Fruit fly (Drosophila melanogaster): Measurements from ENCODE around the gene MED24.

Gene MED24

DNA sequence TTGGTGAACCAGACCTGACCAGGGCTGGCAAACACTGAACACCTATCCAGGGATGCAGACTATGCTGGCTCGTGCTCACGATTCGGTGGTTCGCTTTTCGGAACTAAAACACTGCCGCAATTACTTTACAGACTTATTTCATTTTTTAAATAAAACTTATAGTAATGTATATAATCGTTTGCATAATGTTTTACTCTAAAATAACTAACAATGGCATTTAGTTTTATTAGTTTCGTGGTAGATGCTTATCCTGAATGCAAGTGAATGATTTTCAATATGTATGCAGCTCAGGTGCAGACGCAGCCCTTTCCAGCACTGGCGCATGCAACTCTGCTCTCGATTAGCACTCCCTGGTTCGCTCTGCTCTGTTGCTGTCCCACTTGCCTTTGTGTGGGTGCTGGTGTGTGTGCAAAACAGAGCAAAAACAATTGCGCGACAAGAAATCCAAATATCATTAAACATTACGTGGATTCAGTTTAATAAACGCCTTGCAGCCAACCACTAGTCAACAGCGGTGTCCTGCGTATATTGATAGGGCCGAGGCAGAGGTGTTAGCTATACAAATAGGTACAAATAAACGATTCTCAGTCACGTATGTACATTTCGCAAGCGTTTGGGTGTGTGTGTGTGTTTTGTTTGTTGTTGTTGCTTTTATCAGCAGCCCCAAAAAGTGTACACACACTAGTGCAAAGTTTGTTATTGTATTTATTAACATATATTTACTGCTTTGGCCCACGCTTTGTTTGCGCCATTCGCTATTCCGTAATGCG, 4.3 kb upstream of the MED24 start, which contains the start of the genes ERR and Atg18a (continued):
- no peak for TF ChIP-seq pros (GFP tag; optimal IDR thresholded peaks at IDR 0.05)
- TF ChIP-seq Hr51 (GFP tag; optimal IDR thresholded peaks at IDR 0.05): peak; percentile 72 to 79
- no peak for TF ChIP-seq fd102C (GFP tag; optimal IDR thresholded peaks at IDR 0.05)
- TF ChIP-seq HLH3B (GFP tag; IDR thresholded peaks at IDR 0.05): peak; percentile 80
- TF ChIP-seq CG9932 (GFP tag; IDR thresholded peaks at IDR 0.05): peak; percentile 97
- TF ChIP-seq chn (GFP tag; optimal IDR thresholded peaks at IDR 0.05): peak; percentile 87
- TF ChIP-seq HLHmδ (GFP tag; optimal IDR thresholded peaks at IDR 0.05): no peak
- TF ChIP-seq CG1603 (tag; optimal IDR thresholded peaks at IDR 0.05): peak; percentile 72
- peak; percentile 70 for TF ChIP-seq CG13287 (GFP tag; IDR thresholded peaks at IDR 0.05; ENCODE audit: partially characterized antibody)
- TF ChIP-seq Stat92E (GFP tag; optimal IDR thresholded peaks at IDR 0.05): peak in 1 of 3 experiments; percentile 7
- peak; percentile 25 for TF ChIP-seq CG12236 (GFP tag; optimal IDR thresholded peaks at IDR 0.05)
- peak; percentile 88 for TF ChIP-seq pzg (GFP tag; optimal IDR thresholded peaks at IDR 0.05)
- TF ChIP-seq Lhr (GFP tag; optimal IDR thresholded peaks at IDR 0.05): peak; percentile 82
- no peak for TF ChIP-seq ash1 (GFP tag; optimal IDR thresholded peaks at IDR 0.05)
- no peak for TF ChIP-seq CkIIα-i1 (GFP tag; IDR thresholded peaks at IDR 0.05)
- peak in 1 of 2 experiments; percentile 90 for TF ChIP-seq tll (GFP tag; optimal IDR thresholded peaks at IDR 0.05)
- TF ChIP-seq CoRest (tag; optimal IDR thresholded peaks at IDR 0.05): peak; percentile 92
- TF ChIP-seq her (GFP tag; optimal IDR thresholded peaks at IDR 0.05): peak; percentile 57
- TF ChIP-seq CG4328 (GFP tag; optimal IDR thresholded peaks at IDR 0.05): peak; percentile 65
- no peak for TF ChIP-seq sna (GFP tag; IDR thresholded peaks at IDR 0.05; ENCODE audit: partially characterized antibody)
- peak; percentile 68 for TF ChIP-seq Side (GFP tag; optimal IDR thresholded peaks at IDR 0.05)
- peak; percentile 60 for TF ChIP-seq Blimp-1 (GFP tag; optimal IDR thresholded peaks at IDR 0.05)
- peak; percentile 65 for TF ChIP-seq lbe (GFP tag; optimal IDR thresholded peaks at IDR 0.05)
- peak; percentile 78 for TF ChIP-seq Taf1 (GFP tag; IDR thresholded peaks at IDR 0.05)
- TF ChIP-seq CG7963 (GFP tag; IDR thresholded peaks at IDR 0.05; ENCODE audit: partially characterized antibody): peak; percentile 34; the same call in 1 of the 3 replicates
- peak; percentile 81 for TF ChIP-seq CG12942 (GFP tag; optimal IDR thresholded peaks at IDR 0.05)
- peak; percentile 74 for TF ChIP-seq CG18476 (GFP tag; optimal IDR thresholded peaks at IDR 0.05)
- no peak for TF ChIP-seq usp (GFP tag; optimal IDR thresholded peaks at IDR 0.05)
- peak; percentile 36 for TF ChIP-seq CG1792 (GFP tag; optimal IDR thresholded peaks at IDR 0.05)
- TF ChIP-seq vnd (GFP tag; IDR thresholded peaks at IDR 0.05; ENCODE audit: partially characterized antibody): peak; percentile 60; the same call in 2 of the 3 replicates
- peak; percentile 62; the same call in 1 of the 2 replicates for TF ChIP-seq unc-4 (GFP tag; IDR thresholded peaks at IDR 0.05; ENCODE audit: partially characterized antibody)
- TF ChIP-seq crol (GFP tag; IDR thresholded peaks at IDR 0.05): no peak
- TF ChIP-seq ATbp (GFP tag; optimal IDR thresholded peaks at IDR 0.05): peak; percentile 31
- TF ChIP-seq CG10543 (GFP tag; optimal IDR thresholded peaks at IDR 0.05): peak; percentile 92
- peak; percentile 57 for TF ChIP-seq emc (GFP tag; optimal IDR thresholded peaks at IDR 0.05)
- TF ChIP-seq sens-2 (GFP tag; IDR thresholded peaks at IDR 0.05): peak; percentile 72; the same call in 1 of the 2 replicates
- peak; percentile 49 for TF ChIP-seq gcm (GFP tag; optimal IDR thresholded peaks at IDR 0.05)
- TF ChIP-seq Gug (GFP tag; IDR thresholded peaks at IDR 0.05): peak; percentile 93
- peak; percentile 31 for TF ChIP-seq CG17802 (tag; optimal IDR thresholded peaks at IDR 0.05)
- peak; percentile 67 for TF ChIP-seq ab (GFP tag; optimal IDR thresholded peaks at IDR 0.05)
- peak; percentile 60 for TF ChIP-seq CG33213 (GFP tag; optimal IDR thresholded peaks at IDR 0.05)
- no peak for TF ChIP-seq sd (tag; optimal IDR thresholded peaks at IDR 0.05)
- TF ChIP-seq chinmo (GFP tag; IDR thresholded peaks at IDR 0.05; ENCODE audit: partially characterized antibody): peak; percentile 47; the same call in 1 of the 4 replicates
- TF ChIP-seq HmgZ (tag; optimal IDR thresholded peaks at IDR 0.05): peak; percentile 87
- peak; percentile 74 for TF ChIP-seq CG30431 (GFP tag; optimal IDR thresholded peaks at IDR 0.05)
- TF ChIP-seq trem (tag; optimal IDR thresholded peaks at IDR 0.05): peak; percentile 83
- TF ChIP-seq dm (GFP tag; optimal IDR thresholded peaks at IDR 0.05): peak; percentile 69

Data from whole organism, embryonic.